Fruit fly (Drosophila melanogaster): ENCODE results near the gene CIAPIN1.

dm6 chr2L:15008034-15008433, 30.6 kb downstream of the CIAPIN1 start:
- TF ChIP-seq Dfd (GFP tag; optimal IDR thresholded peaks at IDR 0.05) = no peak
- TF ChIP-seq Myc (optimal IDR thresholded peaks at IDR 0.05) = no peak
- no peak for TF ChIP-seq OdsH (GFP tag; optimal IDR thresholded peaks at IDR 0.05)
- TF ChIP-seq Hr83 (GFP tag; optimal IDR thresholded peaks at IDR 0.05; ENCODE audit: poor library complexity, severe bottlenecking) = no peak
- no peak for TF ChIP-seq Sp1 (GFP tag; optimal IDR thresholded peaks at IDR 0.05)
- TF ChIP-seq CrebA (GFP tag; optimal IDR thresholded peaks at IDR 0.05; ENCODE audit: borderline replicate concordance) = no peak
- TF ChIP-seq br (GFP tag; optimal IDR thresholded peaks at IDR 0.05) = no peak
- no peak for TF ChIP-seq usp (GFP tag; optimal IDR thresholded peaks at IDR 0.05)
- TF ChIP-seq Hr78 (GFP tag; optimal IDR thresholded peaks at IDR 0.05) = no peak
- TF ChIP-seq pan (optimal IDR thresholded peaks at IDR 0.05) = no peak
- TF ChIP-seq lola (GFP tag; optimal IDR thresholded peaks at IDR 0.05) = no peak
- no peak for TF ChIP-seq psq (GFP tag; optimal IDR thresholded peaks at IDR 0.05)
- no peak for TF ChIP-seq Abd-B (GFP tag; optimal IDR thresholded peaks at IDR 0.05)
- TF ChIP-seq dmrt93B (GFP tag; optimal IDR thresholded peaks at IDR 0.05) = no peak
